Worm (Caenorhabditis elegans): ENCODE data around the gene acs-10.

The acs-10 gene

ce11 chrV:14120674-14121073 lies 25.6 kb upstream of the acs-10 start:
- no peak for TF ChIP-seq pha-4 (tag; optimal IDR thresholded peaks at IDR 0.05)
- no peak for TF ChIP-seq unc-39 (tag; optimal IDR thresholded peaks at IDR 0.05)
- no peak for TF ChIP-seq lin-32 (GFP tag; optimal IDR thresholded peaks at IDR 0.05)
- no peak for TF ChIP-seq ztf-11 (tag; optimal IDR thresholded peaks at IDR 0.05)
- TF ChIP-seq unc-120 (tag; optimal IDR thresholded peaks at IDR 0.05; ENCODE audit: poor library complexity, severe bottlenecking) = no peak

ce11 chrV:14123176-14123575 lies 23.1 kb upstream of the acs-10 start:
- TF ChIP-seq ces-1 (GFP tag; optimal IDR thresholded peaks at IDR 0.05) (no peak), lsy-2 (tag; optimal IDR thresholded peaks at IDR 0.05) (no peak), mep-1 (tag; optimal IDR thresholded peaks at IDR 0.05) (no peak), ceh-39 (tag; optimal IDR thresholded peaks at IDR 0.05) (no peak), elt-3 (tag; optimal IDR thresholded peaks at IDR 0.05) (no peak)

ce11 chrV:14126341-14126924 lies 19.9 kb upstream of the acs-10 start:
- TF ChIP-seq ces-1 (GFP tag; optimal IDR thresholded peaks at IDR 0.05) (peak; percentile 58), M03D4.4 (tag; optimal IDR thresholded peaks at IDR 0.05) (no peak)

- TF ChIP-seq unc-62 (GFP tag; optimal IDR thresholded peaks at IDR 0.05) (no peak), ces-1 (GFP tag; optimal IDR thresholded peaks at IDR 0.05) (peak; percentile 80)
Measured at ce11 chrV:14127834-14128233, 18.5 kb upstream of the acs-10 start.

- TF ChIP-seq tbx-8 (GFP tag; optimal IDR thresholded peaks at IDR 0.05) (no peak), sptf-1 (tag; optimal IDR thresholded peaks at IDR 0.05) (peak; percentile 25)
Measured at ce11 chrV:14128858-14129257, 17.4 kb upstream of the acs-10 start.

ce11 chrV:14130226-14130625 lies 16.1 kb upstream of the acs-10 start:
- TF ChIP-seq sptf-1 (tag; optimal IDR thresholded peaks at IDR 0.05) = peak; percentile 20
- peak; percentile 93 for TF ChIP-seq ces-1 (GFP tag; optimal IDR thresholded peaks at IDR 0.05)
- TF ChIP-seq pha-4 (tag; optimal IDR thresholded peaks at IDR 0.05) = no peak
- no peak for TF ChIP-seq unc-39 (tag; optimal IDR thresholded peaks at IDR 0.05)

- TF ChIP-seq lsy-2 (tag; optimal IDR thresholded peaks at IDR 0.05) = no peak
- TF ChIP-seq flh-1 (GFP tag; optimal IDR thresholded peaks at IDR 0.05) = no peak
- TF ChIP-seq sptf-1 (tag; optimal IDR thresholded peaks at IDR 0.05) = no peak
- TF ChIP-seq lin-13 (tag; optimal IDR thresholded peaks at IDR 0.05) = no peak
- no peak for TF ChIP-seq sem-2 (GFP tag; optimal IDR thresholded peaks at IDR 0.05)
- TF ChIP-seq elt-3 (tag; optimal IDR thresholded peaks at IDR 0.05) = no peak
- TF ChIP-seq mls-2 (tag; optimal IDR thresholded peaks at IDR 0.05) = no peak
- no peak for TF ChIP-seq nhr-12 (tag; optimal IDR thresholded peaks at IDR 0.05)
- no peak for TF ChIP-seq nhr-28 (tag; optimal IDR thresholded peaks at IDR 0.05)
- TF ChIP-seq nhr-2 (tag; optimal IDR thresholded peaks at IDR 0.05) = no peak
- no peak for TF ChIP-seq M03D4.4 (tag; optimal IDR thresholded peaks at IDR 0.05)
- peak; percentile 16 for TF ChIP-seq ces-1 (GFP tag; optimal IDR thresholded peaks at IDR 0.05)
- TF ChIP-seq nhr-76 (tag; optimal IDR thresholded peaks at IDR 0.05) = no peak
- no peak for TF ChIP-seq tbx-8 (GFP tag; optimal IDR thresholded peaks at IDR 0.05)
- no peak for TF ChIP-seq mep-1 (tag; optimal IDR thresholded peaks at IDR 0.05)
- peak; percentile 20 for TF ChIP-seq hlh-1 (tag; optimal IDR thresholded peaks at IDR 0.05)
- no peak for TF ChIP-seq ham-2 (GFP tag; optimal IDR thresholded peaks at IDR 0.05)
Measured at ce11 chrV:14133002-14133763, 13.1 kb upstream of the acs-10 start.

ce11 chrV:14134757-14135441 lies 11.4 kb upstream of the acs-10 start:
- no peak for TF ChIP-seq elt-1 (tag; optimal IDR thresholded peaks at IDR 0.05; ENCODE audit: borderline replicate concordance, insufficient read depth)
- TF ChIP-seq nhr-2 (tag; optimal IDR thresholded peaks at IDR 0.05) = no peak
- TF ChIP-seq drap-1 (GFP tag; optimal IDR thresholded peaks at IDR 0.05) = no peak
- no peak for TF ChIP-seq blmp-1 (tag; optimal IDR thresholded peaks at IDR 0.05)
- TF ChIP-seq pha-4 (tag; optimal IDR thresholded peaks at IDR 0.05) = no peak
- TF ChIP-seq nhr-76 (tag; optimal IDR thresholded peaks at IDR 0.05) = no peak
- TF ChIP-seq sem-2 (GFP tag; optimal IDR thresholded peaks at IDR 0.05) = no peak
- no peak for TF ChIP-seq flh-1 (GFP tag; optimal IDR thresholded peaks at IDR 0.05)
